Worm (Caenorhabditis elegans): ENCODE results near the gene srh-20.

DNA sequence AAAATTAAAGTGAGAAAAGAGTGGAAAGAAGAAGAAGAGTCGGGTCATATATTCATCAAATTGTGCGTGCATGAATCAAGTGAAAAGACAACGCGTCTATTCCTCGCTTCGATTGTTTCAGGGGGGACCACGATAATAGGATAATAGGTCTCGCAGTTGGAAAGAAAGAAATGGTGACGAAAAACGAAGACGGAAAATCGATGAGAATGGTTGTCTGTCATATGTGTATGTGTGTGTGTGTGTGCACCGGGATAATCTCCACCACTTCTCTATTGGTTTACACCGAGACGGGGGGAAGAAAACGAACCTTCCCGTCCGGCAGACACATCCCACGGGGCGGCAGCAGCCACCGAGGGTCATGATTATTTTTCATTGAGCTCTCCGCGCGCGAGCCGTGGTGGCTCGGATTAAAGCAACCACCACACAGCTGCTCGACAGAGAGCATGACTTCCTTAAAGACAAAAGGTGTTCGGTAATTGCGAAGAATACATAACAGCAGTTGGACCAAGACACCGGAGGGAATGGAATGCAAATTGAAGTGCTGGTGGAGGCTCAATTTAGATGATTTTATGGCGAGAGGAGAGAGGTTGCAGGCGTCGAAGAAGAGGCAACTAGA, 39.4 kb downstream of the srh-20 start:
- TF ChIP-seq ztf-29 (GFP tag; IDR thresholded peaks at IDR 0.05): no peak
- TF ChIP-seq flt-1 (GFP tag; IDR thresholded peaks at IDR 0.05): no peak
- TF ChIP-seq cog-1 (tag; optimal IDR thresholded peaks at IDR 0.05): peak; percentile 27
- 0 out of 2 replicates have a peak, but pooled peaks have one; percentile 64 for TF ChIP-seq tab-1 (GFP tag; IDR thresholded peaks at IDR 0.05)
- TF ChIP-seq ztf-23 (GFP tag; IDR thresholded peaks at IDR 0.05): no peak
- TF ChIP-seq ref-1 (GFP tag; conservative IDR thresholded peaks at IDR 0.05): no peak
- no peak for TF ChIP-seq T22C8.4 (GFP tag; IDR thresholded peaks at IDR 0.05)
